Worm (Caenorhabditis elegans): ENCODE measurements around the gene fbxa-172.

DNA sequence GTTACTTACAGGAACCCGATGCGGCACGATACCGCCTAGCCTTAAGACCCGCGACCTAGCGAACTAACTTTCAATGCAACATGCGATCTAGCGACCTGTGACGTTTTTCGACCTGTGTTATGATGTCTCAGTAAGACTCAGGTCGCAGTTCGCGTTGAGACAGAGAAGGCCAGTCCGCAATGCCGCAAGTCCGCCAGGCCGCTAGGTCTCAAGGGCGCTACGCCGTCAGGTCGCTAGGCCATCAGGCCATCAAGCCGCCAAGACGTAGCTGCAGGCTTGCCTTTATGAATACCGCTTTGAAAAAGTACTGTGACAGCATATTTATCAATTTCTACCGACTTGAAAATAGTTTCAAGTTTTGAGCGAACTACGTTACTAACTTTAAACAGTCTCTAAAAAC lies 36.6 kb downstream of the fbxa-172 start:
- TF ChIP-seq ama-1 (optimal IDR thresholded peaks at IDR 0.05) (no peak), ceh-13 (GFP tag; optimal IDR thresholded peaks at IDR 0.05) (no peak), pes-1 (GFP tag; IDR thresholded peaks at IDR 0.05) (no peak), ets-7 (tag; optimal IDR thresholded peaks at IDR 0.05) (no peak), B0310.2 (tag; optimal IDR thresholded peaks at IDR 0.05) (no peak), hmg-4 (GFP tag; optimal IDR thresholded peaks at IDR 0.05) (no peak)

Measured in whole organism, early embryonic.